Worm (Caenorhabditis elegans) whole organism, L4/young adult: ENCODE results near the gene zer-1.

Experiments used
- W03F9.2 ChIP-seq: fragments of 150-350 bp; optimal IDR thresholded peaks from 2 replicates; lab custom pipeline; 2014; ENCODE audit warnings: missing biosample characterization, missing genetic modification characterization
- dao-5 ChIP-seq: sonication (generic microtip); optimal IDR thresholded peaks from 2 replicates; lab custom pipeline; 2016; ENCODE audit warnings: missing genotype, missing genetic modification characterization, moderate library complexity, missing compliant biosample characterization
- him-1 ChIP-seq: sonication (generic microtip); optimal IDR thresholded peaks from 2 replicates; lab custom pipeline; 2016; ENCODE audit warnings: missing genotype, missing genetic modification reagents, missing genetic modification characterization, missing compliant biosample characterization

Gene zer-1

DNA sequence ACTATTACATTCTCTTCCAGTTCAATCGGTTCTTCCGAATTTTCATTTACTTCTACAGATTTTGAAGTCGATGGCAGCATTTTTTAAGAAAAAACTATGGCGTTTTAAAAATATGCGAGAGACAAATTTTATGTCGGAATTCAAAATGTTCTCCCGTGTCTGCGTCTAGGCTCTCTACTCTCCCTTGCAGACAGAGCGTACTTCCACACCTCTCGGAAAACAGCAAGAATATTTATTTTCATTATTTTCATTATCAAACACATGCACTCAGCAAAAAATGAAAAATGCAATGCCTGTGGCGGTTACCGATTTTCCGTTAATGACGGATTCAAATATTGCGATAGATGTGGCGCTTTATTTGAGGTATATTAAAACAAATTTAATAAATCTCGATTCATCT is 8.9 kb upstream of the zer-1 start, which contains the start of the genes ztf-18 and F23H11.2:
Gene ztf-18 (minus strand): TSS at position 188 of the 400 bp plus-strand sequence.
Gene F23H11.2 (plus strand): TSS at position 223 of the 400 bp plus-strand sequence.
- TF ChIP-seq W03F9.2 (tag; lab: Kevin White, UChicago) (no peak), him-1 (no peak), dao-5 (no peak)

DNA sequence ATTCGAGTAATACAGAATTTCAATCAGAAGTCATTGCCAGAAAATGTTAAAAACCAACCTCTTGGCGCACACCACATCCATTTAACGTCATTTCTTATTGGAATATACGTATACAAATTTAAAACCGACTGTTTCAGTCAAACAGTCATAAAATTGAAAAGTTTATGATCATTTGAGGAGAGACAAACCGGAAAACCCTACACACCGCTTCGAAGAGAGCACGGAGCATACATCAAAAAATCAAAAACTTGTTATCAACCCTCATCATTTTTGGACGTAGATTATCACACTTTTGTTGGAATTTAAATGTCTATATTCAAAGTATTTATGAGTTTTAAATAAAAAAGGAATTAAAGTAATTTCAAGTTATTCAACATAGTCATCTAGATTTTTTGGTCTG is 4.4 kb upstream of the zer-1 start, which contains the start of gene T24C4.10:
Gene T24C4.10 (minus strand): TSS at position 230 of the 400 bp plus-strand sequence.
- TF ChIP-seq dao-5 (no peak), him-1 (no peak), W03F9.2 (tag; lab: Kevin White, UChicago) (no peak)

DNA sequence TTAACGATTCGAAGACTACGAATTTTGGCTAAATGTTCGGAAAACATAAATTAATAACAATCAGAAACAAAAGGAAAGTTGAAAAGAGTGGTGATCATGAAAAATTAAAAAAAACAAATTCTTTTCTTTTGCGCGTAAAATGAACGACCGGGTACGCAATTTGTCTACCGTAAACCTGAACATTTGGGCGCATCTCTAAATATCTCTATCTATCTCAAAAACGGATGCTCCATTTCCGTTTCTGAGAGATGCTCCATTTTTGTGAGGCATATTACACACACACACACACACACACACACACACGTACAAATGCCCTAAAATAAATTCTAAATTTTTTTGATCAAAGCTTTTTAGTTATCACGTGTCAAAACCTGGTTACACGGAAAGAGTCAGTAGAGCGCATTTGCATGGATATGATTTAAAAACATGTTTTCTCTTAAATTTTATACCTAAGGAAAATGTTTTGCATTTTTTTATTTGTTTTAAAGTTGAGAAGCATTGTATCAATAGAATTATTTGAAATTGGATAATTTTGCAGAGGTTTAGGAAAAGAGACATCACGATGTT is 2.5 kb upstream of the zer-1 start:
- no peak for TF ChIP-seq him-1
- no peak for TF ChIP-seq dao-5
- TF ChIP-seq W03F9.2 (tag; lab: Kevin White, UChicago): no peak

DNA sequence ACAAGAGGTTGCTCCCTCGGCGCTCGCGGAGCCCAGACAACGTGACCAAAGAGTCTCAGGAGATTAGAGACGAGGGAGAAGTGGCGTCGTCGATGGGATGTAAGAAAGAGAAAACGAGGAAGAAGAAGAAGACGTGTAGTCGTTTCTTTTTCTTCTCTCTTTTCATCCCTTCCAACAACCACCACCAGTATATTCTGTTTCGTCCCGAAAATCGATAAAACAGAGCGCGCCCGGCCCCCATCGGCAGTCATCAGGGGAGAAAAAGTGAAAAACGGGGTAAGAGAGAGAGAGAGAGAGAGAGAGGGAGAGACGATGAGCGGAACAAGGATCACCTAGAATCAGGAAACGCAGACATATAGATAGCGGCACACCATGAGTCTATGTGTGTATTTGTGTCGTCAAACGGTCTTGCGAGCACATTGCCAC is 1.3 kb upstream of the zer-1 start:
- TF ChIP-seq W03F9.2 (tag; lab: Kevin White, UChicago) (peak; percentile 14), him-1 (peak; percentile 66), dao-5 (no peak)

DNA sequence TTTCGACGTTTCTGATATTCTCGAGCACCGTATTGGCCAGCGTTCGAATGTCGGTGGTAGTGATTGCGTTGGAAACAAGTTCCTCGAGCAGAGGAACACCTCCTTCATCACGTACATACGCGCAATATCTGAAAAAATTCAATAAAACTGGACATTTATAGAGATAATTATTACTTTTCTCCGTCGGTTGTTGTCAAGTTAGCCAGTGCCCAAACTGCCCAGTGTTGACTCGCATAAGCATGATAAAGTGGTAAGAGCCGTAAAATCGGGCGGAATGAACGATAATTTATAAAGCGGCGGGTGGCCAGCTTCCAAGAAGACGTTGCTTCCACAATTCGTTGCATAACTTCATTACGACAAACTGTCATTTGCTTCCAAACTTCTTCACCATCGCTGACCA is 3.0 kb downstream of the zer-1 start:
- TF ChIP-seq W03F9.2 (tag; lab: Kevin White, UChicago) (no peak), him-1 (no peak), dao-5 (no peak)

DNA sequence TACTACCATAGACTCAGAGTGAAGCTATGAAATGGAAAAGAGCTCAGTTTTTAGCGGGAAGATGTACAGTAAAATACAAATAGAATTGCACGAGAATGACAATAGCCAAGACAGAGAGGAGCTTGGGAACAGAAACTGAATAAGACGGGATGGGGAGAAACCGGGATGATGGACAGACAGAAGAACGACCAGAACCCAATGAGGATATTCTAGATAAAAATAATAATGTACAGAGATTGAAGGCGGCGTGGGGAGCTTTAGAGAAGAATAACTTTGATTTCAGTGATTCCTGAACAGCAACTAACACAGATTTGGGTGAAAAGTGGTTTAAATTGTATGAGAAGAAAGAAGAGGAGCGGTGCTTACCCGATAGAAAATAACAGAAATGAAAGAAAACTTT is 5.1 kb downstream of the zer-1 start:
- no peak for TF ChIP-seq W03F9.2 (tag; lab: Kevin White, UChicago)
- TF ChIP-seq dao-5: peak; percentile 44

DNA sequence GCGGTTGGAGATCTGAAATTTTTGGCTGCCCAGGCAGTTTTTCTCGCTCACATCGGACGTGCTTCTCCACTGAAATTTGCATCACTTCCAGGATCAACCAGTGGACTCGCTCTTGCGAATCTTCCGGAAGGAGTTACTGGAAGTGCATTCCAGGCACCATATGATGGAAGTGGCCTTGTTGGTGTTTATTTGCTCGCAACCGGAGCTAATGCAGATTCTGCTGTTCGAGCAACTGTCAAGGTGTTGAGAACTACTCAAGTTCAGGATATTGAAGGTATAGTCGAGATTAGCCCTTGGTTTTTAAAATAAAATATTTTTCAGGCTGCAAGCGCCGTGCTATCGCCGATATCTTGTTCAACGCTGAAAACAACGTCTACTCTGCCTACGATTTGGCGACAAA is 5.8 kb downstream of the zer-1 start:
- TF ChIP-seq dao-5 (no peak), him-1 (no peak), W03F9.2 (tag; lab: Kevin White, UChicago) (no peak)

DNA sequence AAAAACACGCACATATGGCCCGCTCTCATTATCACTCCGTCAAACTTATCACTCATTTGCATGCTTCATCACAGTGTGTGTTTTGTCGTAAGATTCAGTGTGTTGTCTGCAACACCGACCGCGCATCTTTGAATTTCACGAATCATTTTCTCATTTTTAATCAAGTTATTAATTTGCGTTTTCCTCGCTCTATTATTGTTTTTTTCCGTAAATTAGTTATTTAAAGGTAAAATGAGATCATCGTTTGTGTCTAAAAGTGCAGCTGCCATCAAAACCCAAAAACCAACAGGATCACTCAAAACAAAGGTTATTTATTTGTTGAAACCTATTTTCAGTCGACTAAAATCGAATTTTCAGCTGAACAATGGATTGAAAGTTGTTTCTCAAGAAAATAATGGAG is 7.0 kb downstream of the zer-1 start, which contains the start of the genes T24C4.5 and ucr-2.3:
Gene T24C4.5 (minus strand): TSS at position 101 of the 400 bp plus-strand sequence.
Gene ucr-2.3 (plus strand): TSS at position 227 of the 400 bp plus-strand sequence.
- TF ChIP-seq dao-5: no peak
- TF ChIP-seq him-1: no peak
- TF ChIP-seq W03F9.2 (tag; lab: Kevin White, UChicago): no peak

DNA sequence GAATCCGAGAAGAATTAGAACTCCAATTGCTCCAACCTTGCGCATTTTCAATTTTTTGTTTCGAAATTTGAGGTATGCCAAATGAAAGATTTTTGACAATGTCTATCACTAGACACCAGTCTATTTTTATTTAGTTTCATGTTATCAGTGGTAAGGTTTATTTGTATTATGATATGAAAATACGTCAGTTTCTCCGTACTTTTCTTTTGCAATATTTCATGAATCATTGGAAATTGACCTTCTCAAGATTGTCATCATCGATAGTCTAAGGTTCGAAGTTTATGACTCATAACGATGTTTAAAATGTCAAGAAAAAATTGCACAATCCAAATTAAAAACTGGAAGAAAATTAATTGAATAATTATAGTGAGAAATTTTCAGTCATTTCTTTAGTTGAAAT is 13.2 kb downstream of the zer-1 start, which contains the start of gene clc-19:
Gene clc-19 (minus strand): TSS at position 135 of the 400 bp plus-strand sequence.
- TF ChIP-seq dao-5 (no peak), W03F9.2 (tag; lab: Kevin White, UChicago) (no peak), him-1 (no peak)

DNA sequence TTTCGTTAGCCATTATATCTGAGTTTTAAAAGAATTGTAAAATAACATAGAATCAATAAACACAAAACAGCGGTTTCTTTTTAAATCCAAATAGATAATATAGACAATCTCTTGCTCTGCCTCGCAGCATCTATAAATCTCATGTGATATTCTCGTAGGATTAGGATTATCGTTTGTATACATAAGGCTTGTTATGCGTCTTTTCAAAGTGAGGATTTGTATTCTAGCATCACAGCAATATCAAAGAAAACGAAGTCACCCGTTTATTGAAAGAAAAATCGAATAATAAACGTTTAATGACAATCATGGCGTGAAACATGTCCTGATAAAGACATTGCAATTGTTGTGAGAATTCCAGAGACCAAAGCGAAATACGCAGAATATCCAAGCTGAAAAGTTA is 14.2 kb downstream of the zer-1 start, which contains the start of the genes T24C4.3 and clc-20:
Gene T24C4.3 (minus strand): TSS at position 101 of the 400 bp plus-strand sequence.
Gene clc-20 (plus strand): TSS at position 211 of the 400 bp plus-strand sequence.
- TF ChIP-seq him-1 (no peak), W03F9.2 (tag; lab: Kevin White, UChicago) (no peak), dao-5 (no peak)

DNA sequence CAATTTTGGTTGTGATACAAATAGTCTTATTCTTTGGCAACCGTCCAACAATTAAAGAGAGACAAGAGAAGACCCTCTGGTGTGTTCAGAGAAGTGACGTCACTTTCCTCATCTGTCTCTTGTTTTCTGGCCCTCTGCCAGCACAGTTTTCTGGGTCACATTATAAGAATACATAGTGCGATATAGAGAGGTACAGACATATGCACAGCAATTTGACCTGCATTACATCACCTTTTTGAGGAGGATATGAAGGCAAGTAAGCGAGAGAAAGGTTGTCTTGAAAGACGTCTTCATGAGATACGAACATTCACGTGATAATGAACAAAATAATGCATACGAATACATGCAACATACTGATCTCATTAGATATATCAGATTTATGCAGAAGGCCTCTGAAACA is 16.0 kb downstream of the zer-1 start:
- no peak for TF ChIP-seq W03F9.2 (tag; lab: Kevin White, UChicago)
- TF ChIP-seq him-1: no peak
- TF ChIP-seq dao-5: no peak

DNA sequence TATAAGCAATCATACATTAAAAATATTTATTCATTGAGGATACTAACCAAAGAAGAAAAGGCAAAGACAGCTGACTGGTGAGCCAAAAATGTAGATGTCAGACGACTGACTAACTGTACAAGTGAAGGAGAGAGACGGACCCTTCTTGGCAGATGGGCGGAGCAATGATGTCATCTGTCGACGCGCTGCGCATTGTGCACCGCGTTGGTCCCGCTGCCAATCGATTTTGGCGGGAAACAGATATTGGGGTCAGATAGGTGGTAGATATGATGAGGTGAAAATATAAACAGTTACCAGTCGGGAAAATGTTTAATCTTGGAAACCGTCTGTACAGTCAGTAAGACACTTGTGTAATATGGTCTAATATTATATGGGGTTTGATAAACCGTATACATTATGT is 16.7 kb downstream of the zer-1 start, which contains the start of gene T24C4.2:
Gene T24C4.2 (minus strand): TSS at position 101 of the 400 bp plus-strand sequence.
- no peak for TF ChIP-seq him-1
- TF ChIP-seq W03F9.2 (tag; lab: Kevin White, UChicago): no peak
- TF ChIP-seq dao-5: no peak

DNA sequence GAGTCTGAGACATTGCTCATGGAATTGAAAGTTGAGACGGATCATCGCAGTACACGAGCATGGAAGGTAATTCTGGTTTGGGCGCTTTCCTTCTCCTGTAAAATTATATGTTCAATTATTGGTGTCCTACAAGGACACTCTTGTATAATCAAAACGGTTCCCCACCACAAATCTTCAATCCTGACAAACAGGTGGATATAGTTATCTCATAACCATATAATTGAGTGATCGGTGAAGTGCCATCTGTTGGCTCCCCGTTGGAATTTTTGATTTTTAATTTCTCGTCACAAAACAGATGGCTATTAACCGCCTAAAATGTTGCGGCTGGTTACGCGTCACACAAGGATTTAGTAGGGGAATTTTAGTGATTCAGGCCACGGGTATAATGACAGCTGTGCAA is 17.7 kb downstream of the zer-1 start:
- no peak for TF ChIP-seq dao-5
- no peak for TF ChIP-seq him-1
- TF ChIP-seq W03F9.2 (tag; lab: Kevin White, UChicago): no peak

DNA sequence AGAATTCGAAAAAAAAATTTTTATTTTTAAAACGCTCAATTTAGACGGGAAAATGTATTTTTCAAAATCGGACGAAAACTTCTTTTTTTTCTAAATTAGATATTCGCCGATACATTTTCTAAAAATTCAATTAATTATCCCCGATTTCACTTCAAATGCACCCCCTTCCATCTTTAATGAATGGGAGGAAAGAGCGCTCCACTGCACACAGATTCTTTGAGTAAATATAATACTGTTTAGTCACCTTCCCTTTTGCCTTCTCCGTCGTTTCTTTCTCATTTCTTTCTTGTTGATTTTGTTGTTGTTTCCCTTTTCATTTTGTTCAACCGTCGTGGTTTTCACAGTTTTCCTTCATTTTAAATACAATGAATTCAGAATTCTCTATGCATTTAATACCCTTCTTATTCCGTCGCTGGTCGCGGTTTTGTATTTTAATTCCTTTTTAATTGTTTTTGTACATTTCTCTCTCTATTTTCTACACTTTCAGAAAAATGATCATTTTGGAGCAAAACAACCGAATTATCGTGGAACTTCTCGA is 24.7 kb downstream of the zer-1 start, which contains the start of gene arx-4:
Gene arx-4 (plus strand): TSS at position 488 of the 538 bp plus-strand sequence.
- TF ChIP-seq him-1: no peak
- no peak for TF ChIP-seq W03F9.2 (tag; lab: Kevin White, UChicago)
- TF ChIP-seq dao-5: no peak

DNA sequence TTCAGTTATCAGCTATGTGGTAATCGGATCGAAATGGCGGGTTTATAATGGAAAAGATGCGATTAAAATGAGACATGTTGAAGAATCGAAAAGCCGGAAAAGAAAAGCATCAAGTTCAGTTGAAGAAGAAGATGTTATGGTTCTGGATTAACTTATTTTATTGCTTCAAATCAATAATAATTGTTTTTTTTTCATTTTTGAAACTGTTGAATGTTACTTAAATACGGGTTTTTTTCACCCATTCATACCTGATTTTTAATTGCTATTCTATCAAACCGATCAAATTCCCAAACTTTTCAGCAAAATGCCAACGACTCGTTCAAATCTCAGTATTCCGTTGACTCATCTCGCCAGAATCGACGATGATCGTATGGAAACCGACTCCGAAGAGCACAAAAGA is 26.7 kb downstream of the zer-1 start, which contains the start of gene exos-4.2:
Gene exos-4.2 (plus strand): TSS at position 301 of the 400 bp plus-strand sequence.
- TF ChIP-seq him-1 (no peak), dao-5 (no peak), W03F9.2 (tag; lab: Kevin White, UChicago) (no peak)
